Worm (Caenorhabditis elegans) whole organism, late embryonic: ENCODE results near the gene nspb-2.
A peak's percentile ranks its signal among the peaks of the same experiment; 100 is the strongest.

Source experiments
- C08G9.2 ChIP-seq: sonication (generic microtip); optimal IDR thresholded peaks from 2 replicates; lab custom pipeline; 2016; ENCODE audit warnings: mild to moderate bottlenecking, missing genetic modification characterization, moderate library complexity, missing compliant biosample characterization
- F13H6.1 ChIP-seq: sonication (generic microtip); optimal IDR thresholded peaks from 2 replicates; lab custom pipeline; 2016; ENCODE audit warnings: missing genetic modification characterization, missing compliant biosample characterization
- K09A11.1 ChIP-seq: sonication (generic microtip); optimal IDR thresholded peaks from 2 replicates; lab custom pipeline; 2017; ENCODE audit warnings: antibody characterized with exemption, mild to moderate bottlenecking, missing genetic modification characterization, missing compliant biosample characterization; ENCODE audit not compliant: insufficient read depth
- Y22D7AL.16 ChIP-seq: sonication (generic microtip); optimal IDR thresholded peaks from 2 replicates; lab custom pipeline; 2016; ENCODE audit warnings: missing genetic modification characterization, missing compliant biosample characterization
- ahr-1 ChIP-seq: sonication (generic microtip); optimal IDR thresholded peaks from 2 replicates; lab custom pipeline; 2016; ENCODE audit warnings: missing genetic modification characterization, missing compliant biosample characterization
- ceh-14 ChIP-seq: sonication (generic microtip); optimal IDR thresholded peaks from 2 replicates; lab custom pipeline; 2016; ENCODE audit warnings: missing genotype, missing genetic modification characterization, missing compliant biosample characterization
- ceh-2 ChIP-seq: sonication (generic microtip); optimal IDR thresholded peaks from 2 replicates; lab custom pipeline; 2016; ENCODE audit warnings: missing genotype, missing genetic modification characterization, missing compliant biosample characterization
- ceh-22 ChIP-seq: sonication (generic microtip); optimal IDR thresholded peaks from 2 replicates; lab custom pipeline; 2017; ENCODE audit warnings: missing biosample characterization, missing genetic modification characterization
- ceh-31 ChIP-seq: sonication (generic microtip); optimal IDR thresholded peaks from 2 replicates; lab custom pipeline; 2016; ENCODE audit warnings: missing genetic modification characterization, missing compliant biosample characterization
- ceh-34 ChIP-seq: sonication (generic microtip); optimal IDR thresholded peaks from 2 replicates; lab custom pipeline; 2016; ENCODE audit warnings: mild to moderate bottlenecking, missing genetic modification characterization, missing compliant biosample characterization
- ceh-45 ChIP-seq: fragments of 200-800 bp; sonication (Bioruptor generic); IDR thresholded peaks from 2 replicates; pipeline ENCODE4 v1.3.6; 2022; ENCODE audit warnings: missing genetic modification reagents, missing genetic modification characterization, missing compliant biosample characterization
- ceh-48 ChIP-seq: sonication (generic microtip); optimal IDR thresholded peaks from 2 replicates; lab custom pipeline; 2016; ENCODE audit warnings: missing genetic modification characterization, inconsistent platforms, missing compliant biosample characterization
- ceh-6 ChIP-seq: fragments of 200-800 bp; sonication (Bioruptor generic); optimal IDR thresholded peaks from 2 replicates; lab custom pipeline; 2018; ENCODE audit warnings: mild to moderate bottlenecking, missing genetic modification characterization, missing compliant biosample characterization
- ceh-9 ChIP-seq: sonication (generic microtip); optimal IDR thresholded peaks from 2 replicates; lab custom pipeline; 2016; ENCODE audit warnings: mild to moderate bottlenecking, missing genetic modification characterization, inconsistent platforms, missing compliant biosample characterization
- che-1 ChIP-seq: sonication (generic microtip); optimal IDR thresholded peaks from 2 replicates; lab custom pipeline; 2016; ENCODE audit warnings: mild to moderate bottlenecking, missing genetic modification characterization, missing compliant biosample characterization
- elt-2 ChIP-seq: sonication (generic microtip); optimal IDR thresholded peaks from 2 replicates; lab custom pipeline; 2016; ENCODE audit warnings: missing genetic modification reagents, missing genetic modification characterization, missing compliant biosample characterization
- ets-4 ChIP-seq: sonication (generic microtip); optimal IDR thresholded peaks from 2 replicates; lab custom pipeline; 2016; ENCODE audit warnings: missing genetic modification characterization, missing compliant biosample characterization
- eyg-1 ChIP-seq: sonication (generic microtip); optimal IDR thresholded peaks from 2 replicates; lab custom pipeline; 2016; ENCODE audit warnings: missing genotype, missing genetic modification characterization, missing compliant biosample characterization
- fax-1 ChIP-seq: sonication (generic microtip); optimal IDR thresholded peaks from 2 replicates; lab custom pipeline; 2016; ENCODE audit warnings: missing genotype, missing genetic modification characterization, missing compliant biosample characterization
- fkh-10 ChIP-seq: fragments of 150-350 bp; optimal IDR thresholded peaks from 2 replicates; lab custom pipeline; 2014; ENCODE audit warnings: missing biosample characterization, missing genetic modification reagents, missing genetic modification characterization
- fkh-6 ChIP-seq: sonication (generic microtip); optimal IDR thresholded peaks from 2 replicates; lab custom pipeline; 2016; ENCODE audit warnings: missing genetic modification characterization, missing compliant biosample characterization
- gmeb-2 ChIP-seq: sonication (generic microtip); optimal IDR thresholded peaks from 2 replicates; lab custom pipeline; 2016; ENCODE audit warnings: missing genetic modification characterization, inconsistent platforms, missing compliant biosample characterization
- hlh-15 ChIP-seq: sonication (generic microtip); optimal IDR thresholded peaks from 2 replicates; lab custom pipeline; 2016; ENCODE audit warnings: missing genetic modification characterization, missing compliant biosample characterization
- hlh-8 ChIP-seq: sonication (generic microtip); optimal IDR thresholded peaks from 2 replicates; lab custom pipeline; 2016; ENCODE audit warnings: missing genotype, missing genetic modification characterization, missing compliant biosample characterization
- lim-6 ChIP-seq: sonication (generic microtip); optimal IDR thresholded peaks from 2 replicates; lab custom pipeline; 2016; ENCODE audit warnings: missing genetic modification characterization, missing compliant biosample characterization
- lin-11 ChIP-seq: fragments of 200-800 bp; sonication (Bioruptor generic); optimal IDR thresholded peaks from 2 replicates; lab custom pipeline; 2018; ENCODE audit warnings: mild to moderate bottlenecking, missing genetic modification characterization, missing compliant biosample characterization
- mec-3 ChIP-seq: sonication (generic microtip); optimal IDR thresholded peaks from 2 replicates; lab custom pipeline; 2016; ENCODE audit warnings: borderline replicate concordance, missing genetic modification characterization, missing compliant biosample characterization
- nfya-1 ChIP-seq: sonication (generic microtip); optimal IDR thresholded peaks from 2 replicates; lab custom pipeline; 2017; ENCODE audit warnings: missing genetic modification characterization, mild to moderate bottlenecking, missing compliant biosample characterization, antibody characterized with exemption, moderate library complexity
- nhr-232 ChIP-seq: sonication (generic microtip); optimal IDR thresholded peaks from 2 replicates; lab custom pipeline; 2016; ENCODE audit warnings: missing genetic modification characterization, missing compliant biosample characterization
- pat-9 ChIP-seq: fragments of 200-800 bp; sonication (Bioruptor generic); optimal IDR thresholded peaks from 2 replicates; lab custom pipeline; 2018; ENCODE audit warnings: mild to moderate bottlenecking, missing genetic modification characterization, moderate library complexity, missing compliant biosample characterization
- pha-2 ChIP-seq: sonication (generic microtip); optimal IDR thresholded peaks from 2 replicates; lab custom pipeline; 2017; ENCODE audit warnings: mild to moderate bottlenecking, missing genetic modification characterization, missing compliant biosample characterization
- pha-4 ChIP-seq: fragments of 150-350 bp; optimal IDR thresholded peaks from 2 replicates; lab custom pipeline; 2018; ENCODE audit warnings: missing biosample characterization, missing genetic modification reagents, missing genetic modification characterization
- rnt-1 ChIP-seq: sonication (generic microtip); optimal IDR thresholded peaks from 2 replicates; lab custom pipeline; 2016; ENCODE audit warnings: missing genetic modification characterization, missing compliant biosample characterization
- sdc-2 ChIP-seq: sonication (generic microtip); optimal IDR thresholded peaks from 2 replicates; lab custom pipeline; 2016; ENCODE audit warnings: missing genotype, missing genetic modification characterization, missing compliant biosample characterization
- sox-2 ChIP-seq: fragments of 200-800 bp; sonication (Bioruptor generic); IDR thresholded peaks from 2 replicates; pipeline ENCODE4 v1.3.6; 2022; ENCODE audit warnings: missing genetic modification reagents, missing genetic modification characterization, missing compliant biosample characterization
- sox-4 ChIP-seq: sonication (generic microtip); optimal IDR thresholded peaks from 2 replicates; lab custom pipeline; 2017; ENCODE audit warnings: mild to moderate bottlenecking, missing genetic modification characterization, inconsistent platforms, missing compliant biosample characterization
- tbx-2 ChIP-seq: sonication (generic microtip); optimal IDR thresholded peaks from 2 replicates; lab custom pipeline; 2016; ENCODE audit warnings: missing genetic modification characterization, missing compliant biosample characterization
- tbx-7 ChIP-seq: sonication (generic microtip); optimal IDR thresholded peaks from 2 replicates; lab custom pipeline; 2016; ENCODE audit warnings: missing genotype, missing genetic modification characterization, missing compliant biosample characterization
- unc-3 ChIP-seq, 2 experiments: fragments of 200-800 bp in 1 of 2; sonication (Bioruptor generic) in 1 of 2; sonication (generic microtip) in 1 of 2; conservative IDR thresholded peaks in 1 of 2; optimal IDR thresholded peaks in 1 of 2; 2 replicates each; pipeline versions ENCODE4 v1.3.6 to Lab custom; 2016 to 2022; ENCODE audit warnings: missing compliant biosample characterization in 2 of 2, missing genetic modification characterization in 2 of 2, missing genetic modification reagents in 1 of 2
- unc-42 ChIP-seq: sonication (generic microtip); optimal IDR thresholded peaks from 2 replicates; lab custom pipeline; 2016; ENCODE audit warnings: missing genotype, missing genetic modification characterization, missing compliant biosample characterization
- unc-55 ChIP-seq: sonication (generic microtip); optimal IDR thresholded peaks from 2 replicates; lab custom pipeline; 2017; ENCODE audit warnings: missing biosample characterization, missing genetic modification reagents, missing genetic modification characterization
- zip-5 ChIP-seq: sonication (generic microtip); optimal IDR thresholded peaks from 2 replicates; lab custom pipeline; 2016; ENCODE audit warnings: missing genetic modification characterization, missing compliant biosample characterization

nspb-2 gene

ce11 chrIV:6623390-6623789 lies 31.9 kb downstream of the nspb-2 start, which contains the start of gene C01B10.44:
TSS of gene C01B10.44 (plus strand) at chrIV:6623690.
- no peak for TF ChIP-seq gmeb-2
- TF ChIP-seq ceh-22 (tag; lab: Kevin White, UChicago) = no peak
- TF ChIP-seq ceh-2 (tag; lab: Kevin White, UChicago) = no peak
- TF ChIP-seq fkh-6 (tag; lab: Kevin White, UChicago) = no peak
- TF ChIP-seq lin-11 (tag; lab: Kevin White, UChicago) = no peak
- TF ChIP-seq unc-42 (tag; lab: Kevin White, UChicago) = no peak
- TF ChIP-seq F13H6.1 (tag; lab: Kevin White, UChicago) = no peak
- no peak for TF ChIP-seq sox-4
- TF ChIP-seq nhr-232 (tag; lab: Kevin White, UChicago) = no peak
- TF ChIP-seq unc-3 (GFP tag; conservative IDR thresholded peaks at IDR 0.05; lab: Robert Waterston, UW) = no peak
- no peak for TF ChIP-seq unc-3 (tag; optimal IDR thresholded peaks at IDR 0.05; lab: Kevin White, UChicago)
- no peak for TF ChIP-seq tbx-7 (tag; lab: Kevin White, UChicago)
- TF ChIP-seq ahr-1 (tag; lab: Kevin White, UChicago) = no peak
- no peak for TF ChIP-seq pha-4
- TF ChIP-seq ceh-48 (tag; lab: Kevin White, UChicago) = no peak
- TF ChIP-seq Y22D7AL.16 (tag; lab: Kevin White, UChicago) = no peak
- no peak for TF ChIP-seq K09A11.1 (tag; lab: Kevin White, UChicago)
- TF ChIP-seq sox-2 (GFP tag; lab: Robert Waterston, UW) = no peak

ce11 chrIV:6627798-6628197 lies 36.3 kb downstream of the nspb-2 start, which contains the start of gene cest-5.2:
TSS of gene cest-5.2 (minus strand) at chrIV:6627925.
- TF ChIP-seq ceh-45 (GFP tag; lab: Robert Waterston, UW) (no peak), elt-2 (peak; percentile 73), pat-9 (tag; lab: Kevin White, UChicago) (no peak), ceh-48 (tag; lab: Kevin White, UChicago) (no peak), ceh-31 (tag; lab: Kevin White, UChicago) (no peak)

DNA sequence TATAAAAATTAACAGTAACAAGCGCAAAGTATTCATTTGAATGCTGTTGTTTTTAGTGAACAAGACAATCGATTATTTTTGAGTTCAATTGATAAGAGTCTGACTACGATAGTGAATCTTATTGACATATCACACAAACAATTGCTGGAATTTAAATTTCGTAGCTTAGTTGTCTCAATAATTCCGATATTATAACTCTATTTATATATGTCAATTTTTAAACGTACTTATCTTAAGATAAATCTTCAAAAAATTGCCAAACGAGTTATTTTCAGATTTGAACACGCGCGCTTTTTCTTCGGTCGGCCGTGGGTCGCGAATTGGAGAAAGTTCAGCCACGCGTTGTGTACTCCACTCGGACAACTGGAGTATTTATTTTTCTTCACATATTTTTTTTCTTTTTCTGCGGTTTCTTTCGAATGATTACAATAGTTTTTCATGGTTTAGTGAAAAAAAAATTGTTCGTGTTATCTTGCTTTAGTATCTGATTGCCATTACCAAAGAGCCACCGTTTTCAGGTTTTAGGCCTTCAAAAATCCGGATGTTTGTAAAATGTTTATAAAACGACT lies 40.3 kb downstream of the nspb-2 start, which contains the start of the genes cest-5.1 and C01B10.9:
Gene cest-5.1, minus strand, starts transcription at position 51 of the 569 bp plus-strand sequence.
Gene C01B10.9, plus strand, starts transcription at position 519 of the 569 bp plus-strand sequence.
- TF ChIP-seq zip-5 (tag; lab: Kevin White, UChicago) = peak; percentile 74
- TF ChIP-seq hlh-8 (tag; lab: Kevin White, UChicago) = peak; percentile 68
- no peak for TF ChIP-seq Y22D7AL.16 (tag; lab: Kevin White, UChicago)
- no peak for TF ChIP-seq unc-55 (GFP tag; lab: Kevin White, UChicago)
- peak; percentile 17 for TF ChIP-seq eyg-1
- TF ChIP-seq tbx-2 (tag; lab: Kevin White, UChicago) = peak; percentile 82
- peak; percentile 56 for TF ChIP-seq unc-42 (tag; lab: Kevin White, UChicago)
- no peak for TF ChIP-seq unc-3 (GFP tag; conservative IDR thresholded peaks at IDR 0.05; lab: Robert Waterston, UW)
- peak; percentile 23 for TF ChIP-seq unc-3 (tag; optimal IDR thresholded peaks at IDR 0.05; lab: Kevin White, UChicago)
- no peak for TF ChIP-seq ceh-22 (tag; lab: Kevin White, UChicago)
- peak; percentile 33 for TF ChIP-seq lim-6 (tag; lab: Kevin White, UChicago)
- TF ChIP-seq ceh-2 (tag; lab: Kevin White, UChicago) = peak; percentile 90
- peak; percentile 91 for TF ChIP-seq C08G9.2 (tag; lab: Kevin White, UChicago)
- TF ChIP-seq fax-1 (tag; lab: Kevin White, UChicago) = peak; percentile 45
- peak; percentile 95 for TF ChIP-seq ceh-31 (tag; lab: Kevin White, UChicago)
- peak; percentile 58 for TF ChIP-seq F13H6.1 (tag; lab: Kevin White, UChicago)
- TF ChIP-seq che-1 (tag; lab: Kevin White, UChicago) = no peak
- TF ChIP-seq mec-3 (tag; lab: Kevin White, UChicago) = peak; percentile 60
- peak; percentile 49 for TF ChIP-seq fkh-6 (tag; lab: Kevin White, UChicago)
- TF ChIP-seq nfya-1 = peak; percentile 5
- TF ChIP-seq sox-4 = no peak
- peak; percentile 64 for TF ChIP-seq ceh-34 (tag; lab: Kevin White, UChicago)
- peak; percentile 84 for TF ChIP-seq tbx-7 (tag; lab: Kevin White, UChicago)
- TF ChIP-seq elt-2 = peak; percentile 75
- no peak for TF ChIP-seq hlh-15 (tag; lab: Kevin White, UChicago)
- peak; percentile 68 for TF ChIP-seq ceh-14
- TF ChIP-seq fkh-10 (GFP tag; lab: Kevin White, UChicago) = no peak
- TF ChIP-seq sdc-2 (tag; lab: Kevin White, UChicago) = peak; percentile 43
- TF ChIP-seq rnt-1 (tag; lab: Kevin White, UChicago) = peak; percentile 52
- TF ChIP-seq ets-4 (tag; lab: Kevin White, UChicago) = peak; percentile 90
- peak; percentile 6 for TF ChIP-seq ceh-6 (GFP tag; lab: Kevin White, UChicago)
- TF ChIP-seq pha-2 (tag; lab: Kevin White, UChicago) = peak; percentile 6
- TF ChIP-seq ceh-9 (tag; lab: Kevin White, UChicago) = no peak
